Fruit fly (Drosophila melanogaster): Measurements from ENCODE around the gene VhaAC45RP.
A peak's percentile ranks its signal among the peaks of the same experiment; 100 is the strongest.

DNA sequence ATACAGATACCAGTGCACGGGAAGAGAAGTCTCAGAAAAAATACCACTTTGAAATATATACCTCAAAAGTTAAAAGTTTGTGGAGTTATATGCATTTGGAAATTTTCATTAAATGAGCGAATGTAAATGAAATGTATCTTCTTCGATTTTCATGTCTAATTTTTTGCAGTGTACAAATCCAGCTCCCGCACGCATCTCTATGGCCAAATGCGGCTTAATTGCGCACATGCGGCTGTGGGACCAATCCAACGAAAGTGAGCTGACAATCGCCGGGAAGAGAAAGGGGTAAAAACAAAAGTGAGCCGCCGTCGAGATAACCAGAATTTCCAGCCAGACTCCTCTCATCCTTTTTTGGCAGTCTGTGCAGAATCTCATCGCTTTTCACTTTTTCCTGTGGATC lies 2.1 kb downstream of the VhaAC45RP start:
- TF ChIP-seq EcR (GFP tag; optimal IDR thresholded peaks at IDR 0.05) (no peak), CG34367 (tag; optimal IDR thresholded peaks at IDR 0.05) (no peak), CG12605 (GFP tag; IDR thresholded peaks at IDR 0.05) (peak; percentile 70), CG8301 (tag; optimal IDR thresholded peaks at IDR 0.05) (peak; percentile 72), rn (GFP tag; IDR thresholded peaks at IDR 0.05) (peak; percentile 59; the same call in 1 of the 2 replicates), CG14655 (GFP tag; optimal IDR thresholded peaks at IDR 0.05) (peak; percentile 77), Pif1B (GFP tag; optimal IDR thresholded peaks at IDR 0.05) (peak; percentile 57), fd96Ca (GFP tag; IDR thresholded peaks at IDR 0.05) (peak; percentile 85), Ets98B (GFP tag; IDR thresholded peaks at IDR 0.05) (peak; percentile 87), CG9948 (tag; optimal IDR thresholded peaks at IDR 0.05) (peak; percentile 5), gl (tag; optimal IDR thresholded peaks at IDR 0.05) (no peak), CG13204 (GFP tag; optimal IDR thresholded peaks at IDR 0.05) (no peak), CG10348 (GFP tag; IDR thresholded peaks at IDR 0.05) (no peak), CG4496 (GFP tag; IDR thresholded peaks at IDR 0.05) (peak; percentile 88)

Measured in whole organism, pupa.